Fruit fly (Drosophila melanogaster) whole organism, embryonic: ENCODE measurements around the gene CG15040.

Experiments used
- B-H2 ChIP-seq: fragments of 200-800 bp; sonication (Bioruptor generic); optimal IDR thresholded peaks from 2 replicates; lab custom pipeline; 2018; ENCODE audit warnings: missing biosample characterization, mild to moderate bottlenecking, missing genetic modification characterization
- BEAF-32 ChIP-seq: fragments of 200-800 bp; sonication (Bioruptor generic); optimal IDR thresholded peaks from 3 replicates; lab custom pipeline; 2017; ENCODE audit warnings: missing biosample characterization, missing genetic modification characterization, mild to moderate bottlenecking, moderate library complexity, missing genetic modification reagents
- CG10267 ChIP-seq: fragments of 200-800 bp; sonication (Bioruptor generic); optimal IDR thresholded peaks from 2 replicates; lab custom pipeline; 2018; ENCODE audit warnings: missing biosample characterization, mild to moderate bottlenecking, missing genetic modification characterization, moderate library complexity
- CG10543 ChIP-seq: fragments of 200-800 bp; sonication (Bioruptor generic); optimal IDR thresholded peaks from 3 replicates; lab custom pipeline; 2017; ENCODE audit warnings: missing biosample characterization, mild to moderate bottlenecking, missing genetic modification characterization, moderate library complexity
- CG11085 ChIP-seq: fragments of 200-800 bp; sonication (Bioruptor generic); IDR thresholded peaks from 2 replicates; pipeline ENCODE4 v1.3.6; 2022; ENCODE audit warnings: missing biosample characterization, missing genetic modification characterization
- CG12104 ChIP-seq: fragments of 200-800 bp; sonication (Bioruptor generic); optimal IDR thresholded peaks from 3 replicates; lab custom pipeline; 2016; ENCODE audit warnings: missing biosample characterization, missing genetic modification characterization
- CG12219 ChIP-seq: fragments of 200-800 bp; sonication (Bioruptor generic); optimal IDR thresholded peaks from 3 replicates; lab custom pipeline; 2018; ENCODE audit warnings: missing biosample characterization, mild to moderate bottlenecking, missing genetic modification characterization
- CG13287 ChIP-seq: fragments of 200-800 bp; sonication (Bioruptor generic); IDR thresholded peaks from 2 replicates; pipeline ENCODE4 v1.3.6; 2022; ENCODE audit warnings: missing biosample characterization, missing genetic modification characterization; ENCODE audit not compliant: partially characterized antibody
- CG15601 ChIP-seq: fragments of 200-800 bp; sonication (Bioruptor generic); optimal IDR thresholded peaks from 3 replicates; lab custom pipeline; 2019; ENCODE audit warnings: missing biosample characterization, mild to moderate bottlenecking, missing genetic modification characterization, moderate library complexity
- CG17802 ChIP-seq: fragments of 200-800 bp; sonication (Bioruptor generic); optimal IDR thresholded peaks from 2 replicates; lab custom pipeline; 2018; ENCODE audit warnings: missing biosample characterization, mild to moderate bottlenecking, missing genetic modification characterization, moderate library complexity
- CG2202 ChIP-seq: fragments of 200-800 bp; sonication (Bioruptor generic); optimal IDR thresholded peaks from 2 replicates; lab custom pipeline; 2018; ENCODE audit warnings: missing biosample characterization, mild to moderate bottlenecking, missing genetic modification characterization
- CG4282 ChIP-seq: fragments of 200-800 bp; sonication (Bioruptor generic); optimal IDR thresholded peaks from 2 replicates; lab custom pipeline; 2016; ENCODE audit warnings: missing biosample characterization, missing genetic modification characterization
- CG43689 ChIP-seq: fragments of 200-800 bp; sonication (Bioruptor generic); IDR thresholded peaks from 2 replicates; pipeline ENCODE4 v1.3.6; 2022; ENCODE audit warnings: missing biosample characterization, missing genetic modification characterization
- CG4404 ChIP-seq: fragments of 200-800 bp; sonication (Bioruptor generic); IDR thresholded peaks from 2 replicates; pipeline ENCODE4 v1.3.6; 2022; ENCODE audit warnings: missing biosample characterization, missing genetic modification characterization
- CG6272 ChIP-seq: fragments of 200-800 bp; sonication (Bioruptor generic); IDR thresholded peaks from 2 replicates; pipeline ENCODE4 v1.3.6; 2022; ENCODE audit warnings: missing biosample characterization, missing genetic modification characterization
- CG8478 ChIP-seq: fragments of >200 bp; optimal IDR thresholded peaks from 2 replicates; lab custom pipeline; 2018
- CG8924 ChIP-seq: fragments of 200-800 bp; optimal IDR thresholded peaks from 3 replicates; lab custom pipeline; 2019; ENCODE audit warnings: missing biosample characterization, mild to moderate bottlenecking, missing genetic modification characterization, moderate library complexity
- CG8944 ChIP-seq: fragments of 200-800 bp; sonication (Bioruptor generic); optimal IDR thresholded peaks from 3 replicates; lab custom pipeline; 2016; ENCODE audit warnings: missing biosample characterization, missing genetic modification characterization
- Dip2 ChIP-seq: fragments of 200-800 bp; sonication (Bioruptor generic); IDR thresholded peaks from 2 replicates; pipeline ENCODE4 v1.3.6; 2022; ENCODE audit warnings: missing biosample characterization, missing genetic modification characterization
- Dip3 ChIP-seq: fragments of 200-800 bp; sonication (Bioruptor generic); optimal IDR thresholded peaks from 3 replicates; lab custom pipeline; 2016; ENCODE audit warnings: missing biosample characterization, missing genetic modification characterization
- Ets65A ChIP-seq: fragments of 200-800 bp; sonication (Bioruptor generic); peaks from one replicate; lab custom pipeline; 2016; ENCODE audit warnings: missing biosample characterization, missing genetic modification characterization
- GATAe ChIP-seq: fragments of 200-800 bp; sonication (Bioruptor generic); conservative IDR thresholded peaks from 2 replicates; pipeline ENCODE4 v1.3.6; 2022; ENCODE audit warnings: missing biosample characterization, missing genetic modification characterization
- Hey ChIP-seq: fragments of 200-800 bp; sonication (Bioruptor generic); optimal IDR thresholded peaks from 3 replicates; lab custom pipeline; 2018; ENCODE audit warnings: missing biosample characterization, mild to moderate bottlenecking, missing genetic modification characterization
- HmgD ChIP-seq: fragments of 200-800 bp; sonication (Bioruptor generic); optimal IDR thresholded peaks from 3 replicates; lab custom pipeline; 2016; ENCODE audit warnings: missing biosample characterization, missing genetic modification characterization
- Hmr ChIP-seq: fragments of 200-800 bp; sonication (Bioruptor generic); optimal IDR thresholded peaks from 3 replicates; lab custom pipeline; 2017; ENCODE audit warnings: mild to moderate bottlenecking, missing biosample characterization, missing genetic modification reagents, missing genetic modification characterization
- Hr39 ChIP-seq: fragments of >200 bp; optimal IDR thresholded peaks from 2 replicates; lab custom pipeline; 2017
- Kr ChIP-seq: fragments of 200-800 bp; sonication (Bioruptor generic); optimal IDR thresholded peaks from 2 replicates; lab custom pipeline; 2017; ENCODE audit warnings: missing biosample characterization, mild to moderate bottlenecking, missing genetic modification characterization
- MTF-1 ChIP-seq: fragments of 200-800 bp; sonication (Bioruptor generic); optimal IDR thresholded peaks from 2 replicates; lab custom pipeline; 2018; ENCODE audit warnings: missing biosample characterization, mild to moderate bottlenecking, missing genetic modification characterization, borderline replicate concordance
- Mad ChIP-seq: fragments of 200-800 bp; sonication (Bioruptor generic); optimal IDR thresholded peaks from 2 replicates; lab custom pipeline; 2016; ENCODE audit warnings: missing biosample characterization, missing genetic modification characterization
- NFAT ChIP-seq: fragments of 200-800 bp; sonication (Bioruptor generic); IDR thresholded peaks from 2 replicates; pipeline ENCODE4 v1.3.6; 2022; ENCODE audit warnings: missing biosample characterization, missing genetic modification characterization
- NK7.1 ChIP-seq: fragments of 200-800 bp; sonication (Bioruptor generic); optimal IDR thresholded peaks from 3 replicates; lab custom pipeline; 2016; ENCODE audit warnings: missing biosample characterization, missing genetic modification characterization
- Poxn ChIP-seq: fragments of 200-800 bp; sonication (Bioruptor generic); IDR thresholded peaks from 2 replicates; pipeline ENCODE4 v1.3.6; 2022; ENCODE audit warnings: missing biosample characterization, missing genetic modification characterization
- Sin3A ChIP-seq: fragments of >200 bp; optimal IDR thresholded peaks from 2 replicates; lab custom pipeline; 2018
- Six4 ChIP-seq: fragments of 200-800 bp; sonication (Bioruptor generic); optimal IDR thresholded peaks from 2 replicates; lab custom pipeline; 2016; ENCODE audit warnings: missing biosample characterization, missing genetic modification characterization
- Sox100B ChIP-seq: fragments of 200-800 bp; sonication (Bioruptor generic); optimal IDR thresholded peaks from 3 replicates; lab custom pipeline; 2018; ENCODE audit warnings: missing biosample characterization, mild to moderate bottlenecking, missing genetic modification characterization
- Spps ChIP-seq: fragments of 200-800 bp; sonication (Bioruptor generic); optimal IDR thresholded peaks from 2 replicates; lab custom pipeline; 2018; ENCODE audit warnings: missing biosample characterization, mild to moderate bottlenecking, missing genetic modification characterization
- Xrp1 ChIP-seq: fragments of 200-800 bp; sonication (Bioruptor generic); IDR thresholded peaks from 2 replicates; pipeline ENCODE4 v1.3.6; 2022; ENCODE audit warnings: missing biosample characterization, missing genetic modification characterization
- caup ChIP-seq: fragments of 200-800 bp; sonication (Bioruptor generic); optimal IDR thresholded peaks from 3 replicates; lab custom pipeline; 2017; ENCODE audit warnings: missing biosample characterization, mild to moderate bottlenecking, missing genetic modification characterization, moderate library complexity; ENCODE audit not compliant: severe bottlenecking
- chinmo ChIP-seq: fragments of 200-800 bp; sonication (Bioruptor generic); IDR thresholded peaks from 4 replicates; pipeline ENCODE4 v1.3.6; 2022; ENCODE audit warnings: missing biosample characterization, missing genetic modification characterization; ENCODE audit not compliant: partially characterized antibody
- chm ChIP-seq: fragments of 200-800 bp; sonication (Bioruptor generic); IDR thresholded peaks from 2 replicates; pipeline ENCODE4 v1.3.6; 2022; ENCODE audit warnings: missing biosample characterization, missing genetic modification characterization
- cwo ChIP-seq: fragments of 200-800 bp; sonication (Bioruptor generic); optimal IDR thresholded peaks from 3 replicates; lab custom pipeline; 2017; ENCODE audit warnings: missing biosample characterization, missing genetic modification characterization, mild to moderate bottlenecking, moderate library complexity, missing genetic modification reagents
- gcm ChIP-seq: fragments of 200-800 bp; sonication (Bioruptor generic); optimal IDR thresholded peaks from 2 replicates; lab custom pipeline; 2019; ENCODE audit warnings: missing biosample characterization, mild to moderate bottlenecking, missing genetic modification characterization, moderate library complexity
- gcm2 ChIP-seq: fragments of 200-800 bp; sonication (Bioruptor generic); optimal IDR thresholded peaks from 2 replicates; lab custom pipeline; 2016; ENCODE audit warnings: missing biosample characterization, missing genetic modification characterization
- jigr1 ChIP-seq: fragments of 200-800 bp; sonication (Bioruptor generic); IDR thresholded peaks from 3 replicates; pipeline ENCODE4 v1.3.6; 2022; ENCODE audit warnings: missing biosample characterization, missing genetic modification characterization
- kah ChIP-seq: fragments of 200-800 bp; sonication (Bioruptor generic); optimal IDR thresholded peaks from 2 replicates; lab custom pipeline; 2018; ENCODE audit warnings: missing biosample characterization, mild to moderate bottlenecking, missing genetic modification characterization
- kay ChIP-seq: fragments of 200-800 bp; sonication (Bioruptor generic); optimal IDR thresholded peaks from 2 replicates; lab custom pipeline; 2016; ENCODE audit warnings: missing biosample characterization, missing genetic modification characterization
- lmd ChIP-seq: fragments of 200-800 bp; sonication (Bioruptor generic); IDR thresholded peaks from 2 replicates; pipeline ENCODE4 v1.3.6; 2022; ENCODE audit warnings: missing biosample characterization, missing genetic modification characterization
- odd ChIP-seq: fragments of 200-800 bp; sonication (Bioruptor generic); optimal IDR thresholded peaks from 2 replicates; lab custom pipeline; 2017; ENCODE audit warnings: missing biosample characterization, mild to moderate bottlenecking, missing genetic modification characterization
- peb ChIP-seq: fragments of 200-800 bp; sonication (Bioruptor generic); IDR thresholded peaks from 2 replicates; pipeline ENCODE4 v1.3.6; 2022; ENCODE audit warnings: missing biosample characterization, missing genetic modification characterization
- shn ChIP-seq: fragments of 200-800 bp; sonication (Bioruptor generic); optimal IDR thresholded peaks from 3 replicates; lab custom pipeline; 2016; ENCODE audit warnings: missing biosample characterization, missing genetic modification characterization
- trh ChIP-seq: fragments of 200-800 bp; sonication (Bioruptor generic); optimal IDR thresholded peaks from 2 replicates; lab custom pipeline; 2016; ENCODE audit warnings: missing biosample characterization, missing genetic modification characterization
- tup ChIP-seq: fragments of 200-800 bp; sonication (Bioruptor generic); optimal IDR thresholded peaks from 2 replicates; lab custom pipeline; 2016; ENCODE audit warnings: missing biosample characterization, mild to moderate bottlenecking, missing genetic modification characterization, moderate library complexity
- tx ChIP-seq: fragments of 200-800 bp; sonication (Bioruptor generic); optimal IDR thresholded peaks from 2 replicates; lab custom pipeline; 2016; ENCODE audit warnings: missing biosample characterization, missing genetic modification characterization
- wdn ChIP-seq: fragments of 200-800 bp; sonication (Bioruptor generic); IDR thresholded peaks from 2 replicates; pipeline ENCODE4 v1.3.6; 2022; ENCODE audit warnings: missing biosample characterization, missing genetic modification characterization

Gene CG15040

DNA sequence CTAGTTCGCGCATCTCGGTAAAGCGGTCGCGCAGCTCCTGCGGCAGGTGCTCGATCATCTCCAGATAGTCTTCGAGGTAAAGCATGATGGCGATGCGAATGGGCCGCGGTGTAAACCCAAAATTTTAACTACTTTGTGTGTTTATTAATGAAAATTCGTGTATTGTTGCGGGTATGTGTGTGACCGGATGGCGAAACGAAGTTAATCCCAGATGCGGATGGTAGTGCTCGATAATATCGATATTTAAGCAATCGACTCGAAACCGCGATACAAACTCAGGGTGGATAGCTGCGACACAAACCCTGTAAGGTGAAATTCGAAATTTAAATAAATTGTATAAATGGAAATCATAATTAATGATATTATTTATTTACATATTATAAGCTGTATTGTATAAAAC is 35.5 kb upstream of the CG15040 start, which contains the start of gene Ing3 (continued):
- TF ChIP-seq CG2202 (tag; lab: Kevin White, UChicago) (no peak), CG6272 (no peak), CG8924 (tag; lab: Kevin White, UChicago) (no peak), caup (GFP tag; lab: Kevin White, UChicago) (no peak), CG12104 (GFP tag; lab: Kevin White, UChicago) (no peak), Xrp1 (no peak), NFAT (GFP tag; lab: Robert Waterston, UW) (no peak), Six4 (GFP tag; lab: Kevin White, UChicago) (no peak), Sox100B (GFP tag; lab: Kevin White, UChicago) (no peak), wdn (GFP tag; lab: Robert Waterston, UW) (no peak), Dip2 (GFP tag; lab: Robert Waterston, UW) (no peak), shn (no peak), Sin3A (lab: Kevin White, UChicago) (peak; percentile 29), tx (no peak), GATAe (no peak), MTF-1 (GFP tag; lab: Kevin White, UChicago) (no peak), CG4404 (GFP tag; lab: Robert Waterston, UW) (no peak), jigr1 (GFP tag; lab: Robert Waterston, UW) (no peak), Ets65A (GFP tag; lab: Kevin White, UChicago) (no peak), Spps (tag; lab: Kevin White, UChicago) (no peak), Dip3 (GFP tag; lab: Kevin White, UChicago) (no peak), odd (no peak), CG13287 (peak; percentile 75), Hmr (GFP tag; lab: Kevin White, UChicago) (peak; percentile 1), lmd (no peak), gcm2 (GFP tag; lab: Kevin White, UChicago) (no peak), Poxn (GFP tag; lab: Robert Waterston, UW) (no peak), B-H2 (GFP tag; lab: Kevin White, UChicago) (no peak), CG11085 (GFP tag; lab: Robert Waterston, UW) (no peak), CG10267 (peak; percentile 45), trh (GFP tag; lab: Kevin White, UChicago) (no peak), CG8944 (GFP tag; lab: Kevin White, UChicago) (no peak), tup (GFP tag; lab: Kevin White, UChicago) (no peak), chinmo (GFP tag; lab: Robert Waterston, UW) (no peak), CG43689 (GFP tag; lab: Robert Waterston, UW) (no peak), Hr39 (lab: Kevin White, UChicago) (no peak), CG4282 (GFP tag; lab: Kevin White, UChicago) (no peak), CG15601 (tag; lab: Kevin White, UChicago) (no peak), kay (GFP tag; lab: Kevin White, UChicago) (no peak), gcm (GFP tag; lab: Kevin White, UChicago) (no peak), Hey (tag; lab: Kevin White, UChicago) (no peak), CG8478 (no peak), Kr (GFP tag; lab: Kevin White, UChicago) (no peak), BEAF-32 (GFP tag; lab: Kevin White, UChicago) (peak; percentile 86), NK7.1 (GFP tag; lab: Kevin White, UChicago) (no peak), chm (GFP tag; lab: Robert Waterston, UW) (no peak), peb (GFP tag; lab: Robert Waterston, UW) (no peak), CG10543 (GFP tag; lab: Kevin White, UChicago) (no peak), cwo (GFP tag; lab: Kevin White, UChicago) (no peak), kah (no peak), HmgD (no peak), CG12219 (GFP tag; lab: Kevin White, UChicago) (no peak), CG17802 (tag; lab: Kevin White, UChicago) (no peak), Mad (GFP tag; lab: Kevin White, UChicago) (no peak)
